Worm (Caenorhabditis elegans): ENCODE measurements around the gene K02A2.5.
"Not testable (repeated sequence)": the region's sequence is repeated elsewhere in the genome, so short reads cannot be mapped to it uniquely, and the experiment has no call there.

K02A2.5 gene

DNA sequence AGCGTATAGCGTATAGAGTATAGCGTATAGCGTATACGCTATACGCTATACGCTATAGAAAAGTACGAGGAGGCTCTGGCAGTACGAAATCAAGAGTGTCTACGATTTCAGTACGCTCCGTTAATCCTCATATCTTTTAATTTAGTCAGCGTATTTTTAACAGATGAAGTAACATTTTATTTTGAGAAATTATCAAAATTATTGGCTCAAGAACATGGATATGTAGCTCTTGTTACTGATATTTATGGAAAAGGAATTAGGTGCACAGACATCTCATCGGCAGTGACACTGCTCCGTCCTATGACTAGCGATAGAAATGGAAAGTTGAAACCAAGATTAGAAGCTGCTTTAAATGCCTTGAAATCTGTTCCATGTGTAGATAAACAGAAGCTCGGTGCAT, 23.1 kb upstream of the K02A2.5 start, which contains the start of gene K02A2.1:
TSS of gene K02A2.1 (plus strand) at position 301 of the 400 bp plus-strand sequence.
- not testable (repeated sequence) for TF ChIP-seq ztf-11, nhr-2, lsy-2 (tag; optimal IDR thresholded peaks at IDR 0.05)

DNA sequence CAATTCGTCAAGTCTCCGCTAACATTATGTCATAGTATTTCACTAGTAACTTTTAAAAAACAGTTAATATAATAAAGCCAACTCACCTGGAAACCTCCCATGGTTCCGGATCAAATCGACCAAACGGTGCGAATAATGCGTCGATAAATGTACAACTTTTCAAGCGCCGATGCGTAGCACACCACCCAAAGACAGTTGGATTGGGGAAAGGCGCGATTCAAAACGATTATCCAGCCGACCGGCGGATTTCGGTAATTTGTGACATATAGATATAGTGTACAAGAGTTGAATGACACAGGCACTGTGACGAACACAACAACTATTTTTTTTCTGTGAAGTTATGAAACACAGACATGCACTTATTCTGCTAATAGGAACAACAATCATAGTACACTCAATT, 22.4 kb upstream of the K02A2.5 start, which contains the start of gene kcc-3:
TSS of gene kcc-3 (minus strand) at position 101 of the 400 bp plus-strand sequence.
- TF ChIP-seq elt-3 (tag; optimal IDR thresholded peaks at IDR 0.05) (no peak), ces-1 (GFP tag; optimal IDR thresholded peaks at IDR 0.05) (no peak), sem-2 (GFP tag; optimal IDR thresholded peaks at IDR 0.05) (no peak), mab-5 (tag; optimal IDR thresholded peaks at IDR 0.05) (no peak), ceh-43 (GFP tag; optimal IDR thresholded peaks at IDR 0.05) (no peak), flh-1 (GFP tag; optimal IDR thresholded peaks at IDR 0.05) (no peak), mls-2 (tag; optimal IDR thresholded peaks at IDR 0.05) (no peak), unc-62 (GFP tag; optimal IDR thresholded peaks at IDR 0.05) (no peak), lsy-2 (tag; optimal IDR thresholded peaks at IDR 0.05) (no peak), lin-13 (tag; optimal IDR thresholded peaks at IDR 0.05) (no peak), unc-39 (tag; optimal IDR thresholded peaks at IDR 0.05) (no peak), snpc-4 (tag; optimal IDR thresholded peaks at IDR 0.05) (no peak), mep-1 (tag; optimal IDR thresholded peaks at IDR 0.05) (no peak), nhr-237 (tag; optimal IDR thresholded peaks at IDR 0.05) (no peak), bed-3 (GFP tag; optimal IDR thresholded peaks at IDR 0.05) (no peak)

DNA sequence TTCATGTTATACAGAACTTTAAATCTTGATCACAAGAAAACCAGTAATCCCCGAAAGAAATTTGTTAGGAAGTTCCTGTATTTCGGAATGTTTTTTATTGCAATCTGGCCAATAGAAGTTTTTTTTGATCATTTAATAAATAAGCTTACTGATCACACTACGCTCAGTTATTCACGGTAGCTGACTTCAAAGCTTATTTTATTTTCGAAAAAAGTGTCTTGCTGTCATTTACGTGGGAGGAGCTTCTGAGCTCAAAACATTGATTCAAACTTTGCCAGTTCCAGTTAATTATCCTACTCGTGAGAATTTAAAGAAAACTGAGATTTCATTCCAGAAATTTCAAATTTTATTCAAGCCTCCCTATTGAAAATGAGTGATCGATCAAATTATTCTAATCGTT, 20.5 kb upstream of the K02A2.5 start, which contains the start of gene srd-54:
TSS of gene srd-54 (plus strand) at position 301 of the 400 bp plus-strand sequence.
- TF ChIP-seq elt-1 (tag; optimal IDR thresholded peaks at IDR 0.05; ENCODE audit: borderline replicate concordance, insufficient read depth), result no peak
- TF ChIP-seq cnd-1 (tag; optimal IDR thresholded peaks at IDR 0.05), result no peak
- no peak for TF ChIP-seq ztf-11 (tag; optimal IDR thresholded peaks at IDR 0.05)

DNA sequence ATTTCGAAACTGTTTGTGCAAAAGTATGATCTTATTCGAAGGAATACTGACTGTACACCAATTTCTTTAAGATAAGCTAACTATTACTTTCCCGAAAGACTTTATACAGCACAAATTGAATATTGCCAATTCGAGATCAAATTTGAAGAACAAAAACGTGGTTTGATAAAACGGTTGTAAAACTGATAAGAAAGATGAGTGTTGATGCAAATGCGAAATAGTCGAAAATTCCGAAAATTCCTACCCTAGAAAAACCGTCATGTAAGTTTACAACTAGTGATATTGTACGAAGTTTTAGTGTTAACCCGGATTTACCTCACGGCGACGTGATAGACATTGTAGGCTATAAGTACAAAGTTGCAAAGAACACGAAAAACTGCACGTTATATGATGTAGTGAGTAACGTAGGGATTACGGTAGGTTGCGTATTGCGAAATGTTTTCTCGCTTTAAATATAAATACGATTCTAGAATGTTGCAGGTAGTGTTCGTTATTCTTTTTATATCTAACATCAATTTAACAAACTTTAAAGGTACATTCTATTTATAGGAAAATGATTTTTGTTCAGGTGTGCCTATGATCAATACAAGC, 9.1 kb upstream of the K02A2.5 start:
- no peak for TF ChIP-seq ceh-39 (tag; optimal IDR thresholded peaks at IDR 0.05)
- no peak for TF ChIP-seq mab-5 (tag; optimal IDR thresholded peaks at IDR 0.05)
- TF ChIP-seq sem-2 (GFP tag; optimal IDR thresholded peaks at IDR 0.05), result no peak
- TF ChIP-seq mls-2 (tag; optimal IDR thresholded peaks at IDR 0.05), result no peak
- TF ChIP-seq lsy-2 (tag; optimal IDR thresholded peaks at IDR 0.05), result no peak
- no peak for TF ChIP-seq ces-1 (GFP tag; optimal IDR thresholded peaks at IDR 0.05)
- TF ChIP-seq sptf-1 (tag; optimal IDR thresholded peaks at IDR 0.05), result no peak
- no peak for TF ChIP-seq bed-3 (GFP tag; optimal IDR thresholded peaks at IDR 0.05)
- TF ChIP-seq elt-3 (tag; optimal IDR thresholded peaks at IDR 0.05), result no peak
- TF ChIP-seq ham-2 (GFP tag; optimal IDR thresholded peaks at IDR 0.05), result no peak
- TF ChIP-seq ztf-11 (tag; optimal IDR thresholded peaks at IDR 0.05), result no peak
- TF ChIP-seq nhr-28 (tag; optimal IDR thresholded peaks at IDR 0.05), result no peak
- TF ChIP-seq unc-120 (tag; optimal IDR thresholded peaks at IDR 0.05; ENCODE audit: poor library complexity, severe bottlenecking), result no peak
- no peak for TF ChIP-seq nhr-237 (tag; optimal IDR thresholded peaks at IDR 0.05)
- TF ChIP-seq blmp-1 (tag; optimal IDR thresholded peaks at IDR 0.05), result no peak
- no peak for TF ChIP-seq lin-32 (GFP tag; optimal IDR thresholded peaks at IDR 0.05)
- no peak for TF ChIP-seq ceh-83 (GFP tag; optimal IDR thresholded peaks at IDR 0.05)
- TF ChIP-seq ceh-43 (GFP tag; optimal IDR thresholded peaks at IDR 0.05), result no peak

- TF ChIP-seq nhr-28 (tag; optimal IDR thresholded peaks at IDR 0.05) (no peak), snpc-4 (tag; optimal IDR thresholded peaks at IDR 0.05) (no peak), sptf-1 (tag; optimal IDR thresholded peaks at IDR 0.05) (no peak), cnd-1 (tag; optimal IDR thresholded peaks at IDR 0.05) (no peak), unc-39 (tag; optimal IDR thresholded peaks at IDR 0.05) (no peak)
These were observed 8.3 kb upstream of the K02A2.5 start for ce11 chrII:7420157-7420556.

DNA sequence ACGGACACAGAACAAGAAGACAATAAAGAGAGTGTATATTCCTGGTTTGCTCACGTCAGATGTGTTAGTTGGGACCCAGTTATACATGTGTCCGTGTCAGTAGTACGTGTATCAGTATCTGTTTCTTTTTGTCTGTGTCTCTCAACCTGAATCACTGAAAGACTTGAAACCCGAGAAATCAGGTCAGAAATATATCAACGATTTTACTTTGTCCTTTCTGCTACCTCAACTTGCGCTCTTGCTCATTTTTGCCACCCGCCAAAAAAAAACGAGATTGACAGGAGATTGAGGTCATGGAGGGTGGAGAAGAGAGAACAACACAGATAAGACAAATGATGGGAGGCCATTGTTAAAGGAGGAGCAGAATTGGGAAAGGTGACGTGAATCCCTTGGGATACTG, 7.7 kb upstream of the K02A2.5 start:
- TF ChIP-seq M03D4.4 (tag; optimal IDR thresholded peaks at IDR 0.05) (no peak), ztf-11 (tag; optimal IDR thresholded peaks at IDR 0.05) (no peak), pha-4 (tag; optimal IDR thresholded peaks at IDR 0.05) (no peak), unc-120 (tag; optimal IDR thresholded peaks at IDR 0.05; ENCODE audit: poor library complexity, severe bottlenecking) (no peak), unc-62 (GFP tag; optimal IDR thresholded peaks at IDR 0.05) (no peak), nhr-237 (tag; optimal IDR thresholded peaks at IDR 0.05) (no peak), lsy-2 (tag; optimal IDR thresholded peaks at IDR 0.05) (no peak), zip-8 (tag; optimal IDR thresholded peaks at IDR 0.05) (no peak), sem-2 (GFP tag; optimal IDR thresholded peaks at IDR 0.05) (no peak), nhr-2 (tag; optimal IDR thresholded peaks at IDR 0.05) (no peak), tbx-8 (GFP tag; optimal IDR thresholded peaks at IDR 0.05) (no peak), blmp-1 (tag; optimal IDR thresholded peaks at IDR 0.05) (no peak), elt-3 (tag; optimal IDR thresholded peaks at IDR 0.05) (no peak), ham-2 (GFP tag; optimal IDR thresholded peaks at IDR 0.05) (no peak), mab-5 (tag; optimal IDR thresholded peaks at IDR 0.05) (no peak), ces-1 (GFP tag; optimal IDR thresholded peaks at IDR 0.05) (no peak)

Measured in whole organism, mixed stage, embryonic.